Worm (Caenorhabditis elegans): ENCODE results near the gene F08F1.3.

DNA sequence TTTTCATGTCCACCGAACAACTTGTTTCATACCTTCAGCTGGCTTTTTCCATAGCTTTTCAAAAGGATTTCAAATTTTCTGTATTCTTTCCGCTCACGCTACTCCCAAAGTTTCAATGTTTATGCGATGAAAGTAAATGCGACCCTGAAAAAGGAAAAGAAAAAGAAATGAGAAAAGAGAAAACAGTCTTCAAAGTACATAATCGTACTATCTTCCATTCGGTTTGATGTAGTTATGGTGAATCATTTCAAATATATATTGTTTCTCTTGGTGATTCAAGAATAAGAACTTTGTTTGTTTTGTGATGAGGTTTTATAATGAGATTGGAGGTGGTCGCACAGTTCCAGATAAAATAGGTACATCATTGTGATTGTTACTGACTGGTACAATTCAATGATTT lies 10.1 kb downstream of the F08F1.3 start:
- TF ChIP-seq klf-2 (GFP tag; conservative IDR thresholded peaks at IDR 0.05): no peak
- TF ChIP-seq flt-1 (GFP tag; IDR thresholded peaks at IDR 0.05): no peak
- TF ChIP-seq ztf-29 (GFP tag; IDR thresholded peaks at IDR 0.05): no peak
- TF ChIP-seq T22C8.4 (GFP tag; IDR thresholded peaks at IDR 0.05): no peak
- no peak for TF ChIP-seq ztf-23 (GFP tag; IDR thresholded peaks at IDR 0.05)
- TF ChIP-seq med-1 (GFP tag; optimal IDR thresholded peaks at IDR 0.05; ENCODE audit: insufficient read depth): no peak
- TF ChIP-seq tab-1 (GFP tag; IDR thresholded peaks at IDR 0.05): no peak
- TF ChIP-seq cog-1 (tag; optimal IDR thresholded peaks at IDR 0.05): no peak
- no peak for TF ChIP-seq ref-1 (GFP tag; conservative IDR thresholded peaks at IDR 0.05)

Data from whole organism, midembryonic.